Worm (Caenorhabditis elegans) whole organism, early embryonic: Measurements from ENCODE around the gene D1046.4.

ENCODE experiments used
- B0310.2 ChIP-seq: sonication (generic microtip); optimal IDR thresholded peaks from 2 replicates; lab custom pipeline; 2016; ENCODE audit warnings: mild to moderate bottlenecking, missing genetic modification characterization, missing compliant biosample characterization
- ceh-13 ChIP-seq: fragments of 200-800 bp; sonication (Bioruptor generic); optimal IDR thresholded peaks from 2 replicates; lab custom pipeline; 2018; ENCODE audit warnings: mild to moderate bottlenecking, missing genetic modification characterization, missing compliant biosample characterization
- hmbx-1 ChIP-seq: sonication (generic microtip); optimal IDR thresholded peaks from 2 replicates; lab custom pipeline; 2016; ENCODE audit warnings: mild to moderate bottlenecking, missing genetic modification characterization, missing compliant biosample characterization
- scrt-1 ChIP-seq: fragments of 200-800 bp; sonication (Bioruptor generic); IDR thresholded peaks from 2 replicates; pipeline ENCODE4 v1.3.6; 2022; ENCODE audit warnings: missing genetic modification characterization, missing compliant biosample characterization
- sea-1 ChIP-seq: fragments of 200-800 bp; sonication (Bioruptor generic); conservative IDR thresholded peaks from 2 replicates; pipeline ENCODE4 v1.3.6; 2022; ENCODE audit warnings: missing genetic modification characterization, missing compliant biosample characterization
- tbx-11 ChIP-seq: fragments of 200-800 bp; sonication (Bioruptor generic); IDR thresholded peaks from 2 replicates; pipeline ENCODE4 v1.3.6; 2022; ENCODE audit warnings: missing genetic modification characterization, missing compliant biosample characterization

The D1046.4 gene

DNA sequence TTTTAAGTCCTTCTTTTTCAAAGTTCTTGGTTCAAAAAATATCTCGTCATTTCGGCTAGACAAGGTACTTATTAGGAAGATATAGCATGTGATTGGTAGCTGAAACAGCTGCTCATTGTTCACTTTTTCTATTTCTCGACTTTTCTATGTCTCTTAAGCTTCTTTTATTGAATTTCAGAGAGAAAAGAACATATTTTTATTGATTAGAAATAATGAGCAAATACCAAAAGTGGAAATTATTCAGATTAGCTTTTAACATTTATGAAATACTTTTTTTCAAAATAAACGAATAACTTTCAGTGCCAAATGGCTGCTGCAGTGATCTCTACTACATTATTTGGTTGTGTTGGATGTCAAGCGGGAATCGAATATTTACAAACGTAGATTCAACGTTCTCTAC, 50.9 kb downstream of the D1046.4 start, which contains the start of gene nstp-1:
Gene nstp-1 (plus strand): TSS at position 301 of the 400 bp plus-strand sequence.
- no peak for TF ChIP-seq ceh-13 (GFP tag; lab: Kevin White, UChicago)

DNA sequence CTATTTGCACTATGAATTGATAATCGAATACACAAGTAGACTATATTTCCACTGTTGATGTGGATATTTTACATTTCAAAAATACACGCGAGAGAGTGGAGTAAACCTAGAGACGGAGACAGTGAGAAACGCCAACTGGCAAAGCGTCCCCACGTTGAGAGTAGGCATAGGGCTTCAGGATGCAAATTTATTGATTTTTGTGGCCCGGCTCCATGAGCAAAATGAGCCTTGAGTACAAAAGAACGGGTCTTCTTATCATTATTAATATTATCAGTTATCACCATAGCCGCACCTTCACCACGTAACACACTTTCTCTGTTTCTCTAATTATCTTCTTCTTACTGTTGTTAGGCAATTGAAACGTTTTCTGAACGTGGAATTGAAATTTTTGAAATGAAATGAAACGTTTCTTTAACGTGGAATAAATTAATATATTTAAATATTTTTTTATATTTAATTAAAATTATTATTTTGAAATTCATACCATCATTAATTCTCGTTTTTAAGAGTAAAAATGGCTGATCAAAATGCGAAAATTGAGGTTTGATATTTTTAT, 53.2 kb downstream of the D1046.4 start, which contains the start of gene bre-1:
Gene bre-1 (plus strand): TSS at position 506 of the 556 bp plus-strand sequence.
- TF ChIP-seq sea-1 (no peak), hmbx-1 (tag; lab: Kevin White, UChicago) (no peak), scrt-1 (GFP tag; lab: Robert Waterston, UW) (no peak), tbx-11 (no peak), B0310.2 (tag; lab: Kevin White, UChicago) (no peak)
